Worm (Caenorhabditis elegans) whole organism, late embryonic: ENCODE data around the gene dnj-8.

Experiments
- pag-3 ChIP-seq: sonication (generic microtip); optimal IDR thresholded peaks from 2 replicates; lab custom pipeline; 2016; ENCODE audit warnings: missing compliant biosample characterization, missing genetic modification characterization, borderline replicate concordance
- pqm-1 ChIP-seq: sonication (generic microtip); optimal IDR thresholded peaks from 2 replicates; lab custom pipeline; 2016; ENCODE audit warnings: missing genetic modification characterization, missing compliant biosample characterization

- no peak for TF ChIP-seq pag-3
- TF ChIP-seq pqm-1 (tag; lab: Kevin White, UChicago): no peak
Measured at ce11 chrII:6554677-6555076, 43.2 kb downstream of the dnj-8 start, which contains the start of gene wrn-1.
